Fruit fly (Drosophila melanogaster): ENCODE data around the gene CG3528.

CG3528 gene

dm6 chr2L:2492692-2493626, 24.9 kb downstream of the CG3528 start, which contains the start of gene oaf (continued):
- TF ChIP-seq B-H1 (GFP tag; IDR thresholded peaks at IDR 0.05) (0 out of 3 replicates have a peak, but pooled peaks have one; percentile 27), Atf3 (GFP tag; optimal IDR thresholded peaks at IDR 0.05) (no peak), CG14667 (GFP tag; IDR thresholded peaks at IDR 0.05) (peak; percentile 16; the same call in 1 of the 2 replicates), dm (GFP tag; optimal IDR thresholded peaks at IDR 0.05) (peak; percentile 38)

- TF ChIP-seq CG14965 (GFP tag; optimal IDR thresholded peaks at IDR 0.05; ENCODE audit: borderline replicate concordance) (no peak), zen (tag; optimal IDR thresholded peaks at IDR 0.05) (no peak), CG9437 (GFP tag; optimal IDR thresholded peaks at IDR 0.05) (no peak), MESR4 (GFP tag; optimal IDR thresholded peaks at IDR 0.05) (peak; percentile 51)
Measured at dm6 chr2L:2492571-2492691, 25.4 kb downstream of the CG3528 start, which contains the start of gene Slh. Gene Slh (minus strand): TSS chr2L:2492671.

- TF ChIP-seq mam (GFP tag; optimal IDR thresholded peaks at IDR 0.05) (no peak), CG9215 (GFP tag; IDR thresholded peaks at IDR 0.05) (no peak), CG10321 (GFP tag; IDR thresholded peaks at IDR 0.05) (no peak), GATAe (GFP tag; conservative IDR thresholded peaks at IDR 0.05) (no peak), Sox102F (GFP tag; optimal IDR thresholded peaks at IDR 0.05) (peak; percentile 14), CG18262 (tag; optimal IDR thresholded peaks at IDR 0.05) (peak; percentile 25), esg (GFP tag; conservative IDR thresholded peaks at IDR 0.05) (no peak), row (GFP tag; IDR thresholded peaks at IDR 0.05) (0 out of 3 replicates have a peak, but pooled peaks have one; percentile 17), bbx (GFP tag; IDR thresholded peaks at IDR 0.05; ENCODE audit: partially characterized antibody) (no peak), HmgZ (tag; optimal IDR thresholded peaks at IDR 0.05) (no peak), Drgx (GFP tag; IDR thresholded peaks at IDR 0.05) (peak; percentile 50), gsb-n (tag; optimal IDR thresholded peaks at IDR 0.05) (no peak), Bteb2 (GFP tag; optimal IDR thresholded peaks at IDR 0.05) (no peak), Dbx (GFP tag; IDR thresholded peaks at IDR 0.05) (no peak), corto (GFP tag; optimal IDR thresholded peaks at IDR 0.05) (peak; percentile 39), Asciz (GFP tag; optimal IDR thresholded peaks at IDR 0.05) (no peak), crp (GFP tag; optimal IDR thresholded peaks at IDR 0.05) (no peak), CG30431 (GFP tag; optimal IDR thresholded peaks at IDR 0.05) (no peak), insv (GFP tag; optimal IDR thresholded peaks at IDR 0.05) (no peak), bsh (GFP tag; optimal IDR thresholded peaks at IDR 0.05) (peak; percentile 33 to 57), CG17568 (GFP tag; optimal IDR thresholded peaks at IDR 0.05) (no peak), CG14710 (tag; optimal IDR thresholded peaks at IDR 0.05) (peak; percentile 32), Oaz (GFP tag; IDR thresholded peaks at IDR 0.05) (no peak), Ets65A (GFP tag) (no peak), CG6689 (GFP tag; IDR thresholded peaks at IDR 0.05) (peak; percentile 20; the same call in 1 of the 2 replicates), CG15479 (GFP tag; optimal IDR thresholded peaks at IDR 0.05) (no peak), CG12942 (GFP tag; optimal IDR thresholded peaks at IDR 0.05) (no peak), CG18011 (GFP tag; optimal IDR thresholded peaks at IDR 0.05) (no peak), Abd-B (GFP tag; optimal IDR thresholded peaks at IDR 0.05) (peak; percentile 19), gem (tag; optimal IDR thresholded peaks at IDR 0.05) (peak; percentile 41), gcm (GFP tag; optimal IDR thresholded peaks at IDR 0.05) (peak; percentile 2), CG1603 (tag; optimal IDR thresholded peaks at IDR 0.05) (peak; percentile 53), disco-r (GFP tag; optimal IDR thresholded peaks at IDR 0.05) (no peak), CG8359 (GFP tag; optimal IDR thresholded peaks at IDR 0.05; ENCODE audit: borderline replicate concordance) (no peak), fd96Cb (tag; optimal IDR thresholded peaks at IDR 0.05) (peak; percentile 18), phol (tag; optimal IDR thresholded peaks at IDR 0.05) (peak; percentile 21), tx (GFP tag; optimal IDR thresholded peaks at IDR 0.05) (no peak), NFAT (GFP tag; IDR thresholded peaks at IDR 0.05) (no peak)
Measured at dm6 chr2L:2486851-2487250, 31.0 kb downstream of the CG3528 start.

Measured in whole organism, embryonic.